Fruit fly (Drosophila melanogaster): ENCODE data around the gene GXIVsPLA2.

- TF ChIP-seq Eip93F (GFP tag; optimal IDR thresholded peaks at IDR 0.05) (no peak), Ets21C (GFP tag; optimal IDR thresholded peaks at IDR 0.05) (no peak), OdsH (GFP tag; optimal IDR thresholded peaks at IDR 0.05) (no peak), CG8319 (GFP tag; optimal IDR thresholded peaks at IDR 0.05) (no peak), CG11762 (GFP tag; optimal IDR thresholded peaks at IDR 0.05; ENCODE audit: insufficient read depth) (no peak), Eip78C (GFP tag) (peak; percentile 83), topi (GFP tag; optimal IDR thresholded peaks at IDR 0.05) (no peak), dsx (GFP tag; optimal IDR thresholded peaks at IDR 0.05; ENCODE audit: poor library complexity, severe bottlenecking) (peak; percentile 94), Blimp-1 (GFP tag; optimal IDR thresholded peaks at IDR 0.05) (peak; percentile 99), CG6854 (GFP tag; optimal IDR thresholded peaks at IDR 0.05) (peak; percentile 68), Lpt (GFP tag; optimal IDR thresholded peaks at IDR 0.05) (peak; percentile 35), fd59A (GFP tag; optimal IDR thresholded peaks at IDR 0.05) (no peak), CG3032 (tag; optimal IDR thresholded peaks at IDR 0.05) (no peak), Hr4 (GFP tag; optimal IDR thresholded peaks at IDR 0.05) (no peak)
Measured at dm6 chr3L:15958612-15959315, 3.9 kb downstream of the GXIVsPLA2 start, which contains the start of gene CG17032.

Measured in whole organism, prepupa.